Worm (Caenorhabditis elegans) whole organism, L4/young adult: ENCODE results near the gene svh-1.

Source experiments
- W03F9.2 ChIP-seq: fragments of 150-350 bp; optimal IDR thresholded peaks from 2 replicates; lab custom pipeline; 2014; ENCODE audit warnings: missing biosample characterization, missing genetic modification characterization
- dao-5 ChIP-seq: sonication (generic microtip); optimal IDR thresholded peaks from 2 replicates; lab custom pipeline; 2016; ENCODE audit warnings: missing genotype, missing genetic modification characterization, moderate library complexity, missing compliant biosample characterization
- him-1 ChIP-seq: sonication (generic microtip); optimal IDR thresholded peaks from 2 replicates; lab custom pipeline; 2016; ENCODE audit warnings: missing genotype, missing genetic modification reagents, missing genetic modification characterization, missing compliant biosample characterization

DNA sequence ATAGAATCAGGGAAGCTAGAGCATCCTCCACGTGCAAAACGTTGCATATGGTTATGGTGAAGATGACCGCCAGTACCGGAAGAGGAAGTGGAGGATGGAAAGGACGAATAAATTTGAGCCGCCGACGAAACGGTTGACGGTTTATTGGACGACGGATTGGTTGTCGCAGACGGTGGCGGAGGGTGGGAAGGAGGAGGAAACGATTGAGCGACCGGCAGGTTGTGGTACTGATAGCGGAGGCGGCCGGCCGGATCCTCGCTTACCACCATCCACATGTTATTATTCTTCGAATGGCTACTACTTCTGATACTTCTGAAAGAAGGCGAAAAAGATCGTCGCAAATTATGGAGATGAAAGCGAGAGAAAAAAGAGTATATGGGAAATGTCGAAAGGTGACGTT lies 13.5 kb upstream of the svh-1 start:
- TF ChIP-seq W03F9.2 (tag; lab: Kevin White, UChicago) (no peak), him-1 (tag; lab: Kevin White, UChicago) (no peak), dao-5 (tag; lab: Kevin White, UChicago) (no peak)
